Fruit fly (Drosophila melanogaster) whole organism, embryonic: ENCODE results near the gene Pde9.

Experiments used
- Aef1 ChIP-seq: fragments of 200-800 bp; sonication (Bioruptor generic); IDR thresholded peaks from 3 replicates; pipeline ENCODE4 v1.3.6; 2022; ENCODE audit warnings: missing biosample characterization, missing genetic modification characterization
- BEAF-32 ChIP-seq: fragments of 200-800 bp; sonication (Bioruptor generic); optimal IDR thresholded peaks from 3 replicates; lab custom pipeline; 2017; ENCODE audit warnings: missing biosample characterization, missing genetic modification characterization, mild to moderate bottlenecking, moderate library complexity, missing genetic modification reagents
- CG11247 ChIP-seq: fragments of 200-800 bp; sonication (Bioruptor generic); IDR thresholded peaks from 2 replicates; pipeline ENCODE4 v1.3.6; 2022; ENCODE audit warnings: missing biosample characterization, missing genetic modification characterization
- CG11696 ChIP-seq: fragments of 200-800 bp; sonication (Bioruptor generic); IDR thresholded peaks from 2 replicates; pipeline ENCODE4 v1.3.6; 2022; ENCODE audit warnings: missing biosample characterization, missing genetic modification characterization
- CG12942 ChIP-seq: fragments of 200-800 bp; sonication (Bioruptor generic); optimal IDR thresholded peaks from 3 replicates; lab custom pipeline; 2016; ENCODE audit warnings: missing biosample characterization, missing genetic modification characterization
- CG13775 ChIP-seq: fragments of 200-800 bp; sonication (Bioruptor generic); optimal IDR thresholded peaks from 3 replicates; lab custom pipeline; 2017; ENCODE audit warnings: missing biosample characterization, mild to moderate bottlenecking, missing genetic modification characterization
- CG1603 ChIP-seq: fragments of 200-800 bp; sonication (Bioruptor generic); optimal IDR thresholded peaks from 2 replicates; lab custom pipeline; 2019; ENCODE audit warnings: missing biosample characterization, mild to moderate bottlenecking, missing genetic modification characterization, moderate library complexity
- CG16863 ChIP-seq: fragments of 200-800 bp; sonication (Bioruptor generic); optimal IDR thresholded peaks from 3 replicates; lab custom pipeline; 2016; ENCODE audit warnings: missing biosample characterization, missing genetic modification characterization
- CG2120 ChIP-seq: fragments of 200-800 bp; sonication (Bioruptor generic); optimal IDR thresholded peaks from 3 replicates; lab custom pipeline; 2016; ENCODE audit warnings: missing biosample characterization, missing genetic modification characterization
- CG2129 ChIP-seq: fragments of 200-800 bp; sonication (Bioruptor generic); IDR thresholded peaks from 2 replicates; pipeline ENCODE4 v1.3.6; 2022; ENCODE audit warnings: missing biosample characterization, missing genetic modification characterization; ENCODE audit not compliant: partially characterized antibody
- CG3281 ChIP-seq: fragments of 200-800 bp; sonication (Bioruptor generic); optimal IDR thresholded peaks from 3 replicates; lab custom pipeline; 2017; ENCODE audit warnings: missing biosample characterization, mild to moderate bottlenecking, missing genetic modification characterization
- CG3726 ChIP-seq: fragments of 200-800 bp; sonication (Bioruptor generic); IDR thresholded peaks from 3 replicates; pipeline ENCODE4, ENCODE4 v1.3.6; 2022; ENCODE audit warnings: missing biosample characterization, missing genetic modification characterization
- CG4282 ChIP-seq: fragments of 200-800 bp; sonication (Bioruptor generic); optimal IDR thresholded peaks from 2 replicates; lab custom pipeline; 2016; ENCODE audit warnings: missing biosample characterization, missing genetic modification characterization
- CG4328 ChIP-seq: fragments of 200-800 bp; sonication (Bioruptor generic); optimal IDR thresholded peaks from 3 replicates; lab custom pipeline; 2017; ENCODE audit warnings: missing biosample characterization, missing genetic modification reagents, missing genetic modification characterization
- CG4404 ChIP-seq: fragments of 200-800 bp; sonication (Bioruptor generic); IDR thresholded peaks from 2 replicates; pipeline ENCODE4 v1.3.6; 2022; ENCODE audit warnings: missing biosample characterization, missing genetic modification characterization
- CG4424 ChIP-seq: fragments of 200-800 bp; sonication (Bioruptor generic); optimal IDR thresholded peaks from 3 replicates; lab custom pipeline; 2016; ENCODE audit warnings: missing biosample characterization, missing genetic modification characterization
- CG4617 ChIP-seq: fragments of 200-800 bp; sonication (Bioruptor generic); optimal IDR thresholded peaks from 3 replicates; lab custom pipeline; 2016; ENCODE audit warnings: missing biosample characterization, missing genetic modification characterization, borderline replicate concordance
- CG6654 ChIP-seq: fragments of 200-800 bp; sonication (Bioruptor generic); optimal IDR thresholded peaks from 2 replicates; lab custom pipeline; 2017; ENCODE audit warnings: missing biosample characterization, mild to moderate bottlenecking, missing genetic modification characterization
- CG7372 ChIP-seq: fragments of 200-800 bp; sonication (Bioruptor generic); IDR thresholded peaks from 2 replicates; pipeline ENCODE4 v1.3.6; 2022; ENCODE audit warnings: missing biosample characterization, missing genetic modification characterization
- CG7963 ChIP-seq: fragments of 200-800 bp; sonication (Bioruptor generic); IDR thresholded peaks from 3 replicates; pipeline ENCODE4 v1.3.6; 2022; ENCODE audit warnings: missing biosample characterization, missing genetic modification characterization; ENCODE audit not compliant: partially characterized antibody
- CG8281 ChIP-seq: fragments of 200-800 bp; sonication (Bioruptor generic); optimal IDR thresholded peaks from 2 replicates; lab custom pipeline; 2018; ENCODE audit warnings: missing biosample characterization, mild to moderate bottlenecking, missing genetic modification characterization, moderate library complexity
- CG8388 ChIP-seq: fragments of 200-800 bp; sonication (Bioruptor generic); optimal IDR thresholded peaks from 2 replicates; lab custom pipeline; 2019; ENCODE audit warnings: missing biosample characterization, mild to moderate bottlenecking, missing genetic modification characterization, moderate library complexity
- CG8924 ChIP-seq: fragments of 200-800 bp; optimal IDR thresholded peaks from 3 replicates; lab custom pipeline; 2019; ENCODE audit warnings: missing biosample characterization, mild to moderate bottlenecking, missing genetic modification characterization, moderate library complexity
- CG9797 ChIP-seq: fragments of 200-800 bp; sonication (Bioruptor generic); optimal IDR thresholded peaks from 3 replicates; lab custom pipeline; 2018; ENCODE audit warnings: missing biosample characterization, mild to moderate bottlenecking, missing genetic modification characterization
- Dbx ChIP-seq: fragments of 200-800 bp; sonication (Bioruptor generic); IDR thresholded peaks from 3 replicates; pipeline ENCODE4 v1.3.6; 2022; ENCODE audit warnings: missing biosample characterization, missing genetic modification characterization
- Doc2 ChIP-seq: fragments of 200-800 bp; sonication (Bioruptor generic); IDR thresholded peaks from 2 replicates; pipeline ENCODE4 v1.3.6; 2022; ENCODE audit warnings: missing biosample characterization, missing genetic modification characterization
- Fer1 ChIP-seq: fragments of 200-800 bp; sonication (Bioruptor generic); optimal IDR thresholded peaks from 2 replicates; lab custom pipeline; 2017; ENCODE audit warnings: missing biosample characterization, mild to moderate bottlenecking, missing genetic modification characterization
- Fer2 ChIP-seq: fragments of 200-800 bp; sonication (Bioruptor generic); optimal IDR thresholded peaks from 2 replicates; lab custom pipeline; 2018; ENCODE audit warnings: missing biosample characterization, mild to moderate bottlenecking, missing genetic modification characterization, moderate library complexity
- Gsc ChIP-seq: fragments of 200-800 bp; sonication (Bioruptor generic); IDR thresholded peaks from 2 replicates; pipeline ENCODE4 v1.3.6; 2022; ENCODE audit warnings: missing biosample characterization, missing genetic modification characterization
- HLHmδ ChIP-seq: fragments of 200-800 bp; sonication (Bioruptor generic); optimal IDR thresholded peaks from 2 replicates; lab custom pipeline; 2018; ENCODE audit warnings: missing biosample characterization, mild to moderate bottlenecking, missing genetic modification characterization, moderate library complexity
- Hand ChIP-seq: fragments of 200-800 bp; sonication (Bioruptor generic); optimal IDR thresholded peaks from 2 replicates; lab custom pipeline; 2017; ENCODE audit warnings: mild to moderate bottlenecking, missing biosample characterization, missing genetic modification reagents, missing genetic modification characterization
- Pdp1 ChIP-seq, 2 experiments: fragments of 200-800 bp; sonication (Bioruptor generic); optimal IDR thresholded peaks; 3 replicates each; lab custom pipeline; 2016; ENCODE audit warnings: missing biosample characterization in 2 of 2, missing genetic modification characterization in 2 of 2, mild to moderate bottlenecking in 1 of 2, moderate library complexity in 1 of 2
- Sox100B ChIP-seq: fragments of 200-800 bp; sonication (Bioruptor generic); optimal IDR thresholded peaks from 3 replicates; lab custom pipeline; 2018; ENCODE audit warnings: missing biosample characterization, mild to moderate bottlenecking, missing genetic modification characterization
- TFAM ChIP-seq: fragments of 200-800 bp; sonication (Bioruptor generic); optimal IDR thresholded peaks from 2 replicates; lab custom pipeline; 2017; ENCODE audit warnings: missing biosample characterization, missing genetic modification characterization, inconsistent platforms
- ac ChIP-seq: fragments of 200-800 bp; sonication (Bioruptor generic); optimal IDR thresholded peaks from 3 replicates; lab custom pipeline; 2017; ENCODE audit warnings: missing biosample characterization, mild to moderate bottlenecking, missing genetic modification characterization
- az2 ChIP-seq: fragments of 200-800 bp; sonication (Bioruptor generic); optimal IDR thresholded peaks from 3 replicates; lab custom pipeline; 2016; ENCODE audit warnings: missing biosample characterization, missing genetic modification characterization
- cg ChIP-seq: fragments of 200-800 bp; sonication (Bioruptor generic); optimal IDR thresholded peaks from 3 replicates; lab custom pipeline; 2019; ENCODE audit warnings: missing biosample characterization, mild to moderate bottlenecking, missing genetic modification characterization, moderate library complexity
- corto ChIP-seq: fragments of 200-800 bp; sonication (Bioruptor generic); optimal IDR thresholded peaks from 2 replicates; lab custom pipeline; 2016; ENCODE audit warnings: missing biosample characterization, mild to moderate bottlenecking, missing genetic modification characterization, moderate library complexity
- da ChIP-seq: fragments of 200-800 bp; sonication (Bioruptor generic); optimal IDR thresholded peaks from 2 replicates; lab custom pipeline; 2016; ENCODE audit warnings: missing biosample characterization, missing genetic modification characterization
- disco-r ChIP-seq: fragments of 200-800 bp; sonication (Bioruptor generic); optimal IDR thresholded peaks from 2 replicates; lab custom pipeline; 2016; ENCODE audit warnings: missing biosample characterization, missing genetic modification characterization
- fd64A ChIP-seq: fragments of 200-800 bp; sonication (Bioruptor generic); optimal IDR thresholded peaks from 3 replicates; lab custom pipeline; 2018; ENCODE audit warnings: missing biosample characterization, mild to moderate bottlenecking, missing genetic modification characterization
- fd96Cb ChIP-seq: fragments of 200-800 bp; sonication (Bioruptor generic); optimal IDR thresholded peaks from 2 replicates; lab custom pipeline; 2018; ENCODE audit warnings: missing biosample characterization, mild to moderate bottlenecking, missing genetic modification characterization, moderate library complexity
- nom ChIP-seq: fragments of 200-800 bp; sonication (Bioruptor generic); optimal IDR thresholded peaks from 2 replicates; lab custom pipeline; 2017; ENCODE audit warnings: missing biosample characterization, missing genetic modification characterization, mild to moderate bottlenecking, moderate library complexity, missing genetic modification reagents
- prd ChIP-seq, 3 experiments: fragments of >200 bp in 2 of 3; fragments of 200-800 bp in 1 of 3; sonication (Bioruptor generic) in 1 of 3; optimal IDR thresholded peaks in 2 of 3; IDR thresholded peaks in 1 of 3; 2 replicates in 2 of 3; 3 replicates in 1 of 3; pipeline versions ENCODE4 v1.3.6 to Lab custom; 2017 to 2022; ENCODE audit warnings: missing biosample characterization in 1 of 3, missing genetic modification characterization in 1 of 3
- salm ChIP-seq: fragments of 200-800 bp; sonication (Bioruptor generic); optimal IDR thresholded peaks from 2 replicates; lab custom pipeline; 2018; ENCODE audit warnings: missing biosample characterization, mild to moderate bottlenecking, missing genetic modification characterization
- slbo ChIP-seq: fragments of 200-800 bp; sonication (Bioruptor generic); IDR thresholded peaks from 2 replicates; pipeline ENCODE4 v1.3.6; 2022; ENCODE audit warnings: missing biosample characterization, missing genetic modification characterization
- sr ChIP-seq: fragments of 200-800 bp; sonication (Bioruptor generic); IDR thresholded peaks from 3 replicates; pipeline ENCODE4 v1.3.6; 2022; ENCODE audit warnings: missing biosample characterization, missing genetic modification characterization
- usp ChIP-seq: fragments of >200 bp; optimal IDR thresholded peaks from 2 replicates; lab custom pipeline; 2017; ENCODE audit warnings: missing biosample characterization, missing genetic modification characterization
- vnd ChIP-seq: fragments of 200-800 bp; sonication (Bioruptor generic); IDR thresholded peaks from 3 replicates; pipeline ENCODE4 v1.3.6; 2022; ENCODE audit warnings: missing biosample characterization, missing genetic modification characterization; ENCODE audit not compliant: partially characterized antibody
- zfh2 ChIP-seq: fragments of 200-800 bp; sonication (Bioruptor generic); optimal IDR thresholded peaks from 2 replicates; lab custom pipeline; 2016; ENCODE audit warnings: missing biosample characterization, missing genetic modification characterization

Gene Pde9

DNA sequence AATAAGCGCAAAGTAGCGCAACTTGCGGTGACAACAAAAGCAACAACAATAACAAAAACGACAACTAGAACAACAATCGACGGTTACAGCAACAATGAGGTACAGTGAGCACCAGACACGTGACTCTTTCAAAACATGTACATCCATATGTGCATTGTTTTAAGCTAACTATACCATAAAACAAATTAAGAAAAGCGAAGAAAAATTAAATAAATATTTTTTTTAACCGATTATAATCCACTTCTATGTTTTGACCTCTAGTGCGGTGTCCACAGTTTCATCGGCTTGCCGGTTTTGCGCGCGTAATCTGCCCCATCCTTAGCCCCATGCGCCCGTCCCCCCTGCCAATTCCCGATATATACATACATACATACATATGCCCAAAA lies 142.8 kb downstream of the Pde9 start (continued):
- TF ChIP-seq HLHmδ (GFP tag; lab: Kevin White, UChicago) (no peak), slbo (GFP tag; lab: Robert Waterston, UW) (peak; percentile 99), Sox100B (GFP tag; lab: Kevin White, UChicago) (peak; percentile 79), prd (optimal IDR thresholded peaks at IDR 0.05; lab: Kevin White, UChicago) (no peak), prd (GFP tag; IDR thresholded peaks at IDR 0.05; lab: Robert Waterston, UW) (peak; percentile 97), Dbx (GFP tag; lab: Robert Waterston, UW) (peak; percentile 97), CG12942 (GFP tag; lab: Kevin White, UChicago) (peak; percentile 79), salm (tag; lab: Kevin White, UChicago) (peak; percentile 71), da (GFP tag; lab: Kevin White, UChicago) (peak; percentile 49), ac (GFP tag; lab: Kevin White, UChicago) (no peak), CG7372 (peak; percentile 96), cg (no peak), CG8924 (peak; percentile 89), CG8388 (GFP tag; lab: Kevin White, UChicago) (peak; percentile 89), corto (peak; percentile 95), CG11696 (GFP tag; lab: Robert Waterston, UW) (peak; percentile 78), CG6654 (GFP tag; lab: Kevin White, UChicago) (peak; percentile 76), CG16863 (GFP tag; lab: Kevin White, UChicago) (peak; percentile 79), fd64A (GFP tag; lab: Kevin White, UChicago) (peak; percentile 38), Fer1 (GFP tag; lab: Kevin White, UChicago) (peak; percentile 89), az2 (GFP tag; lab: Kevin White, UChicago) (peak; percentile 89), usp (GFP tag; lab: Kevin White, UChicago) (no peak), CG4404 (GFP tag; lab: Robert Waterston, UW) (peak; percentile 91), nom (GFP tag; lab: Kevin White, UChicago) (peak; percentile 91), Aef1 (GFP tag; lab: Robert Waterston, UW) (peak; percentile 98), CG8281 (tag; lab: Kevin White, UChicago) (peak; percentile 47), CG4617 (GFP tag; lab: Kevin White, UChicago) (peak; percentile 68), disco-r (GFP tag; lab: Kevin White, UChicago) (peak; percentile 54), CG13775 (GFP tag; lab: Kevin White, UChicago) (peak; percentile 91), Gsc (GFP tag; lab: Robert Waterston, UW) (no peak; the same call in 1 of the 2 replicates), Fer2 (peak; percentile 86), CG3281 (GFP tag; lab: Kevin White, UChicago) (peak; percentile 94), Hand (GFP tag; lab: Kevin White, UChicago) (peak; percentile 90), CG2120 (GFP tag; lab: Kevin White, UChicago) (peak; percentile 98), CG1603 (tag; lab: Kevin White, UChicago) (peak; percentile 90), CG7963 (GFP tag; lab: Robert Waterston, UW) (no peak), Doc2 (peak; percentile 88), CG11247 (GFP tag; lab: Robert Waterston, UW) (peak; percentile 97), CG4282 (peak; percentile 19), CG3726 (GFP tag; lab: Robert Waterston, UW) (peak; percentile 92), TFAM (peak; percentile 26), CG2129 (GFP tag; lab: Robert Waterston, UW) (no peak), Pdp1 (GFP tag; optimal IDR thresholded peaks at IDR 0.05; lab: Kevin White, UChicago) (peak; percentile 87 to 89), zfh2 (GFP tag; lab: Kevin White, UChicago) (peak; percentile 95), CG9797 (no peak), sr (GFP tag; lab: Robert Waterston, UW) (peak; percentile 69; the same call in 2 of the 3 replicates), fd96Cb (tag; lab: Kevin White, UChicago) (peak; percentile 81), vnd (no peak), CG4424 (GFP tag; lab: Kevin White, UChicago) (peak; percentile 90), CG4328 (peak; percentile 11), BEAF-32 (GFP tag; lab: Kevin White, UChicago) (peak; percentile 13)
